Fruit fly (Drosophila melanogaster): Measurements from ENCODE around the gene CG4461.

dm6 chr3L:9420819-9421130, 45.5 kb downstream of the CG4461 start:
- no peak for TF ChIP-seq CG8478 (optimal IDR thresholded peaks at IDR 0.05)
- TF ChIP-seq pan (optimal IDR thresholded peaks at IDR 0.05) = no peak

Measured in whole organism.